Worm (Caenorhabditis elegans) whole organism, young adult: ENCODE results near the gene M142.5.

Experiments
- B0261.1 ChIP-seq: sonication (generic microtip); optimal IDR thresholded peaks from 2 replicates; lab custom pipeline; 2016; ENCODE audit warnings: mild to moderate bottlenecking, missing genetic modification characterization, moderate library complexity, missing compliant biosample characterization
- Y79H2A.3 ChIP-seq: fragments of 200-800 bp; sonication (Bioruptor generic); conservative IDR thresholded peaks from 2 replicates; pipeline ENCODE4 v1.3.6; 2022; ENCODE audit warnings: missing genetic modification reagents, missing genetic modification characterization, missing compliant biosample characterization
- bed-2 ChIP-seq: fragments of 200-800 bp; sonication (Bioruptor generic); IDR thresholded peaks from 2 replicates; pipeline ENCODE4 v1.3.6; 2022; ENCODE audit warnings: missing genetic modification reagents, missing genetic modification characterization, missing compliant biosample characterization
- dox-1 ChIP-seq: fragments of 200-800 bp; sonication (Bioruptor generic); IDR thresholded peaks from 2 replicates; pipeline ENCODE4 v1.3.6; 2022; ENCODE audit warnings: missing genetic modification reagents, missing genetic modification characterization, missing compliant biosample characterization
- dpl-1 ChIP-seq: fragments of 150-350 bp; optimal IDR thresholded peaks from 2 replicates; lab custom pipeline; 2014; ENCODE audit warnings: missing biosample characterization, missing genetic modification reagents, missing genetic modification characterization
- egl-44 ChIP-seq: fragments of 200-800 bp; sonication (Bioruptor generic); IDR thresholded peaks from 2 replicates; pipeline ENCODE4 v1.3.6; 2022; ENCODE audit warnings: missing genetic modification reagents, missing genetic modification characterization, missing compliant biosample characterization
- let-526 ChIP-seq: fragments of 200-800 bp; sonication (Bioruptor generic); IDR thresholded peaks from 2 replicates; pipeline ENCODE4 v1.3.6; 2022; ENCODE audit warnings: missing genetic modification reagents, missing genetic modification characterization, missing compliant biosample characterization
- pha-4 ChIP-seq: fragments of 150-350 bp; sonication (generic microtip); optimal IDR thresholded peaks from 2 replicates; lab custom pipeline; 2014; ENCODE audit warnings: missing biosample characterization, missing genetic modification reagents, missing genetic modification characterization
- snpc-4 ChIP-seq, 5 experiments: fragments of 150-350 bp in 1 of 5; sonication (generic microtip) in 4 of 5; optimal IDR thresholded peaks; 2 replicates each; lab custom pipeline; 2014 to 2018; ENCODE audit warnings: missing genetic modification characterization in 5 of 5, missing biosample characterization in 3 of 5, antibody characterized with exemption in 2 of 5, mild to moderate bottlenecking in 2 of 5, missing compliant biosample characterization in 2 of 5, missing genotype in 2 of 5, moderate library complexity in 2 of 5, missing genetic modification reagents in 1 of 5
- tbx-9 ChIP-seq: sonication (generic microtip); optimal IDR thresholded peaks from 2 replicates; lab custom pipeline; 2016; ENCODE audit warnings: borderline replicate concordance, missing genetic modification characterization, inconsistent platforms, missing compliant biosample characterization
- unc-62 ChIP-seq: fragments of 150-350 bp; optimal IDR thresholded peaks from 2 replicates; lab custom pipeline; 2014; ENCODE audit warnings: missing biosample characterization, missing genetic modification reagents, missing genetic modification characterization
- xnd-1 ChIP-seq: sonication (generic microtip); optimal IDR thresholded peaks from 2 replicates; lab custom pipeline; 2016; ENCODE audit warnings: missing genotype, missing genetic modification reagents, missing genetic modification characterization, missing compliant biosample characterization
- zfh-2 ChIP-seq: fragments of 200-800 bp; sonication (Bioruptor generic); conservative IDR thresholded peaks from 2 replicates; pipeline ENCODE4 v1.3.6; 2022; ENCODE audit warnings: missing genetic modification reagents, missing genetic modification characterization, missing compliant biosample characterization
- ztf-18 ChIP-seq: sonication (generic microtip); optimal IDR thresholded peaks from 2 replicates; lab custom pipeline; 2016; ENCODE audit warnings: missing genotype, mild to moderate bottlenecking, missing genetic modification characterization, missing compliant biosample characterization

DNA sequence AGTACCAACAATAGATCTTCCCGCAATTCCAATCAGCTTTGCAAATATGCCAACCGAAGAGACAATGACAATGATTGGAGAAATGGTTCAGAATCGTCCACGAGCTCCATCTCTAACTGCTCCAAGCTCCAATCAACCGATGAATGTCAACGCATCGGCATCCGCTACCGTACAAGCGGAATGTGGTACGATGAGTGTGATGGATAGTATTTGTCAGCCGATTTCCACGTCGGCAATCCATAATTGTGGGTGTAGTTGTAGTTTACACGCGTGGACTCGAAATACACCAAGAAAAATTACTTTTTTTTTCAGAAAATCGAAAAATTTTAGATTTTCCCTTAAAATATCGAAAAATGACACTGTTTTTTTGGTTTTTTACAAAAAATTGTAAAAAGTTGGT lies 11.9 kb downstream of the M142.5 start:
- no peak for TF ChIP-seq dpl-1 (GFP tag; lab: Kevin White, UChicago)
- TF ChIP-seq pha-4 = no peak
- no peak for TF ChIP-seq Y79H2A.3
- no peak for TF ChIP-seq egl-44 (GFP tag; lab: Robert Waterston, UW)
- no peak for TF ChIP-seq dox-1 (GFP tag; lab: Robert Waterston, UW)
- TF ChIP-seq xnd-1 = no peak
- no peak for TF ChIP-seq B0261.1
- TF ChIP-seq ztf-18 (tag; lab: Kevin White, UChicago) = no peak
- TF ChIP-seq snpc-4 (GFP tag; optimal IDR thresholded peaks at IDR 0.05; lab: Kevin White, UChicago) = no peak
- TF ChIP-seq snpc-4 (tag; optimal IDR thresholded peaks at IDR 0.05; lab: Kevin White, UChicago) = no peak
- no peak for TF ChIP-seq tbx-9 (tag; lab: Kevin White, UChicago)
- no peak for TF ChIP-seq let-526 (GFP tag; lab: Robert Waterston, UW)
- TF ChIP-seq zfh-2 (GFP tag; lab: Robert Waterston, UW) = no peak
- no peak for TF ChIP-seq unc-62 (GFP tag; lab: Kevin White, UChicago)
- TF ChIP-seq bed-2 (GFP tag; lab: Robert Waterston, UW) = no peak
